Worm (Caenorhabditis elegans) whole organism, L4 larva: ENCODE data around the gene C46A5.6.

Experiments used
- cey-2 ChIP-seq: sonication (generic microtip); optimal IDR thresholded peaks from 3 replicates; lab custom pipeline; 2017; ENCODE audit warnings: missing genetic modification characterization, mild to moderate bottlenecking, missing compliant biosample characterization, antibody characterized with exemption, borderline replicate concordance; ENCODE audit not compliant: insufficient read depth
- lin-39 ChIP-seq: fragments of 150-350 bp; optimal IDR thresholded peaks from 2 replicates; lab custom pipeline; 2014; ENCODE audit warnings: missing biosample characterization, missing genetic modification reagents, missing genetic modification characterization
- snpc-1.2 ChIP-seq: fragments of 200-800 bp; sonication (Bioruptor generic); IDR thresholded peaks from 2 replicates; pipeline ENCODE4 v1.3.6; 2022; ENCODE audit warnings: missing genetic modification reagents, missing genetic modification characterization, missing compliant biosample characterization
- tra-1 ChIP-seq: fragments of 200-800 bp; sonication (Bioruptor generic); IDR thresholded peaks from 2 replicates; pipeline ENCODE4 v1.3.6; 2022; ENCODE audit warnings: missing genetic modification reagents, missing genetic modification characterization, missing compliant biosample characterization

C46A5.6 gene

ce11 chrIV:7710824-7711223 is 52.8 kb downstream of the C46A5.6 start, which contains the start of gene nhr-8 (continued):
- TF ChIP-seq tra-1, result peak; percentile 58; the same call in 1 of the 2 replicates
- TF ChIP-seq lin-39 (tag; lab: Kevin White, UChicago), result no peak
- no peak for TF ChIP-seq cey-2 (tag; lab: Kevin White, UChicago)
- no peak for TF ChIP-seq snpc-1.2 (GFP tag; lab: Robert Waterston, UW)
